Worm (Caenorhabditis elegans) whole organism, L1 larva: Measurements from ENCODE around the gene nhr-219.

Experiments used
- Y116A8C.19 ChIP-seq: sonication (generic microtip); optimal IDR thresholded peaks from 2 replicates; lab custom pipeline; 2016; ENCODE audit warnings: missing compliant biosample characterization, missing genetic modification characterization, borderline replicate concordance
- blmp-1 ChIP-seq: fragments of 150-350 bp; optimal IDR thresholded peaks from 2 replicates; lab custom pipeline; 2014; ENCODE audit warnings: missing biosample characterization, missing genetic modification characterization
- ceh-82 ChIP-seq, 3 experiments: fragments of 150-350 bp in 1 of 3; sonication (generic microtip) in 2 of 3; optimal IDR thresholded peaks; 2 replicates each; lab custom pipeline; 2014 to 2017; ENCODE audit warnings: missing biosample characterization in 3 of 3, missing genetic modification characterization in 3 of 3
- ceh-88 ChIP-seq: fragments of 200-800 bp; sonication (Bioruptor generic); IDR thresholded peaks from 2 replicates; pipeline ENCODE4 v1.3.6; 2022; ENCODE audit warnings: missing genetic modification characterization, missing compliant biosample characterization
- ceh-90 ChIP-seq: sonication (generic microtip); optimal IDR thresholded peaks from 2 replicates; lab custom pipeline; 2016; ENCODE audit warnings: missing genetic modification characterization, missing compliant biosample characterization
- dpl-1 ChIP-seq, 3 experiments: fragments of 150-350 bp in 2 of 3; sonication (generic microtip) in 1 of 3; optimal IDR thresholded peaks; 2 replicates each; lab custom pipeline; 2014 to 2017; ENCODE audit warnings: missing biosample characterization in 3 of 3, missing genetic modification characterization in 3 of 3, missing genetic modification reagents in 3 of 3
- elt-2 ChIP-seq: sonication (generic microtip); optimal IDR thresholded peaks from 2 replicates; lab custom pipeline; 2016; ENCODE audit warnings: missing genetic modification characterization, mild to moderate bottlenecking, inconsistent platforms, missing compliant biosample characterization, missing genetic modification reagents
- elt-3 ChIP-seq, 6 experiments: fragments of 150-350 bp in 1 of 6; sonication (generic microtip); optimal IDR thresholded peaks; 2 replicates each; lab custom pipeline; 2017 to 2018; ENCODE audit warnings: missing biosample characterization in 6 of 6, missing genetic modification characterization in 6 of 6, inconsistent platforms in 1 of 6
- hlh-17 ChIP-seq: fragments of 200-800 bp; sonication (Bioruptor generic); optimal IDR thresholded peaks from 2 replicates; lab custom pipeline; 2018; ENCODE audit warnings: missing genetic modification characterization, mild to moderate bottlenecking, missing compliant biosample characterization, moderate library complexity, borderline replicate concordance
- jun-1 ChIP-seq: fragments of 150-350 bp; optimal IDR thresholded peaks from 2 replicates; lab custom pipeline; 2014; ENCODE audit warnings: missing biosample characterization, missing genetic modification reagents, missing genetic modification characterization
- lin-13 ChIP-seq: fragments of 150-350 bp; optimal IDR thresholded peaks from 2 replicates; lab custom pipeline; 2014; ENCODE audit warnings: missing biosample characterization, missing genetic modification reagents, missing genetic modification characterization
- lin-14 ChIP-seq: fragments of 200-800 bp; sonication (Bioruptor generic); optimal IDR thresholded peaks from 2 replicates; lab custom pipeline; 2018; ENCODE audit warnings: mild to moderate bottlenecking, missing genetic modification characterization, moderate library complexity, missing compliant biosample characterization
- lsy-2 ChIP-seq, 2 experiments: fragments of 150-350 bp; optimal IDR thresholded peaks; 2 replicates each; lab custom pipeline; 2014; ENCODE audit warnings: missing biosample characterization in 2 of 2, missing genetic modification characterization in 2 of 2
- nhr-19 ChIP-seq: fragments of 200-800 bp; sonication (Bioruptor generic); conservative IDR thresholded peaks from 2 replicates; pipeline ENCODE4 v1.3.6; 2022; ENCODE audit warnings: missing genetic modification characterization, missing compliant biosample characterization
- nhr-71 ChIP-seq: sonication (generic microtip); optimal IDR thresholded peaks from 2 replicates; lab custom pipeline; 2016; ENCODE audit warnings: mild to moderate bottlenecking, missing genetic modification characterization, moderate library complexity, missing compliant biosample characterization
- nhr-76 ChIP-seq: sonication (generic microtip); optimal IDR thresholded peaks from 2 replicates; lab custom pipeline; 2017; ENCODE audit warnings: missing biosample characterization, missing genetic modification characterization
- nhr-85 ChIP-seq: sonication (generic microtip); peaks from one replicate; lab custom pipeline; 2016; ENCODE audit warnings: missing genetic modification characterization, inconsistent platforms, missing compliant biosample characterization
- rnt-1 ChIP-seq: sonication (generic microtip); optimal IDR thresholded peaks from 2 replicates; lab custom pipeline; 2016; ENCODE audit warnings: mild to moderate bottlenecking, missing genetic modification characterization, moderate library complexity, missing compliant biosample characterization
- skn-1 ChIP-seq: fragments of 150-350 bp; optimal IDR thresholded peaks from 2 replicates; lab custom pipeline; 2014; ENCODE audit warnings: missing biosample characterization, missing genetic modification characterization
- snu-23 ChIP-seq: sonication (generic microtip); optimal IDR thresholded peaks from 2 replicates; lab custom pipeline; 2016; ENCODE audit warnings: missing genetic modification characterization, missing compliant biosample characterization
- tlp-1 ChIP-seq: fragments of 150-350 bp; optimal IDR thresholded peaks from 2 replicates; lab custom pipeline; 2014; ENCODE audit warnings: missing biosample characterization, missing genetic modification characterization
- unc-62 ChIP-seq: fragments of 150-350 bp; optimal IDR thresholded peaks from 2 replicates; lab custom pipeline; 2014; ENCODE audit warnings: missing biosample characterization, missing genetic modification reagents, missing genetic modification characterization

The nhr-219 gene

DNA sequence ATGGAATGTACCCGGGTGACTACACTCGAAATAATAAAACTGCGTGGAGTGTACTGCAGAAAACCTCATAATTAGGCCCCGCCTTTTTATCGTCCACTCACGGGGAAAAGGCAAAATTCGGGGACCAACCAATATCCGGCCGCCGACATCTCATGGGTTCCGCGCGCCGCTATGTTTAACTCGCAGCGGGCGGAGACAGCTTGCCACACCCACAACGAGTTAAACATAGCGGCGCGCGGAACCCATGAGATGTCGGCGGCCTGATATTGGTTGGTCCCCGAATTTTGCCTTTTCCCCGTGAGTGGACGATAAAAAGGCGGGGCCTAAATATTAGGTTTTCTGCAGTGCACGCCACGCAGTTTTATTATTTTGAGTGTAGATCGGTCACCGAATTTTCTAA lies 42.0 kb downstream of the nhr-219 start:
- TF ChIP-seq nhr-85, result peak; percentile 22
- TF ChIP-seq, all 84 proteins: peak for 1; not testable (repeated sequence) for 83

- peak; percentile 16 for TF ChIP-seq snu-23 (GFP tag; lab: Kevin White, UChicago)
- TF ChIP-seq ceh-90 (tag; lab: Kevin White, UChicago), result no peak
- TF ChIP-seq elt-2 (tag; lab: Kevin White, UChicago), result peak; percentile 68
- TF ChIP-seq ceh-88 (GFP tag; lab: Robert Waterston, UW), result no peak
- TF ChIP-seq nhr-85, result peak; percentile 52
- TF ChIP-seq blmp-1 (tag; lab: Kevin White, UChicago), result peak; percentile 15
- TF ChIP-seq skn-1 (tag; lab: Kevin White, UChicago), result no peak
- no peak; the same call in 1 of the 2 replicates for TF ChIP-seq nhr-19 (GFP tag; lab: Robert Waterston, UW)
- TF ChIP-seq lin-14 (GFP tag; lab: Kevin White, UChicago), result peak; percentile 73
- TF ChIP-seq dpl-1 (GFP tag; optimal IDR thresholded peaks at IDR 0.05; lab: Kevin White, UChicago), result no peak
- peak in 1 of 6 experiments; percentile 32 for TF ChIP-seq elt-3 (tag; optimal IDR thresholded peaks at IDR 0.05; lab: Kevin White, UChicago)
- peak; percentile 36 for TF ChIP-seq nhr-71
- no peak for TF ChIP-seq ceh-82 (tag; optimal IDR thresholded peaks at IDR 0.05; lab: Kevin White, UChicago)
- TF ChIP-seq Y116A8C.19 (tag; lab: Kevin White, UChicago), result no peak
- TF ChIP-seq unc-62 (GFP tag; lab: Kevin White, UChicago), result no peak
- peak in 1 of 2 experiments; percentile 6 for TF ChIP-seq lsy-2 (tag; optimal IDR thresholded peaks at IDR 0.05; lab: Kevin White, UChicago)
- no peak for TF ChIP-seq lin-13 (GFP tag; lab: Kevin White, UChicago)
- TF ChIP-seq rnt-1 (tag; lab: Kevin White, UChicago), result peak; percentile 19
- no peak for TF ChIP-seq tlp-1 (tag; lab: Kevin White, UChicago)
- no peak for TF ChIP-seq hlh-17 (GFP tag; lab: Kevin White, UChicago)
- no peak for TF ChIP-seq nhr-76 (tag; lab: Kevin White, UChicago)
- no peak for TF ChIP-seq jun-1 (tag; lab: Kevin White, UChicago)
Observed at ce11 chrV:8922781-8923180, 43.2 kb downstream of the nhr-219 start, which contains the start of gene ttr-47. ttr-47 (plus strand) TSS chrV:8923088.
